Worm (Caenorhabditis elegans): Measurements from ENCODE around the gene F39F10.4.

DNA sequence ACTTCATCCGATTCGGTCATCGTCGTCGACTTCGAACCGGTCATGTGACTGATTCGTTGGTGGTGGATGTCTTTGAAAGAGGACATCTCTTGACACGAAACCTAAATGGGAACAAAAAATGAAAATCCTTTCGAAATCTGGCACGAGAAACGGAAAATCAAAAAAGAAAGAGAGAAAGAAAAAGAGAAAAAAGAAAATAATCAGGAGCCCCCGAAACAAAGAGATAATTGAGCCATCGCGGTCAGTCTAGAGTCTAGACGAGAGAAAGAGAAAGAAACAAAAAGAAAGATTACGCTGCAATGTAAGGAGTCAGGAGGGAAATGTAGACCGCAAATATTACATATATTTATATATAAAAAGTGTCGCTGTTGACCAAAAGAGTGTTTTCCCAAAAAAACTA is 34.6 kb downstream of the F39F10.4 start, which contains the start of gene aakg-2:
- no peak for TF ChIP-seq flt-1 (GFP tag; IDR thresholded peaks at IDR 0.05)
- no peak for TF ChIP-seq sea-1 (GFP tag; conservative IDR thresholded peaks at IDR 0.05)
- no peak for TF ChIP-seq ama-1 (optimal IDR thresholded peaks at IDR 0.05)
- no peak for TF ChIP-seq hmg-4 (GFP tag; optimal IDR thresholded peaks at IDR 0.05)
- no peak for TF ChIP-seq scrt-1 (GFP tag; IDR thresholded peaks at IDR 0.05)
- TF ChIP-seq B0310.2 (tag; optimal IDR thresholded peaks at IDR 0.05) = no peak
- TF ChIP-seq hmbx-1 (tag; optimal IDR thresholded peaks at IDR 0.05) = no peak
- TF ChIP-seq ets-7 (tag; optimal IDR thresholded peaks at IDR 0.05) = no peak
- TF ChIP-seq F13C5.2 (tag; optimal IDR thresholded peaks at IDR 0.05) = no peak
- no peak for TF ChIP-seq tbx-37 (GFP tag; conservative IDR thresholded peaks at IDR 0.05)
